Worm (Caenorhabditis elegans) whole organism, L1 larva: Measurements from ENCODE around the gene jun-1.
A peak's percentile ranks its signal among the peaks of the same experiment; 100 is the strongest.

Experiments used
- C16A3.4 ChIP-seq: fragments of 150-350 bp; optimal IDR thresholded peaks from 2 replicates; lab custom pipeline; 2014; ENCODE audit warnings: missing biosample characterization, missing genetic modification characterization
- C34B4.2 ChIP-seq: sonication (generic microtip); optimal IDR thresholded peaks from 2 replicates; lab custom pipeline; 2017; ENCODE audit warnings: mild to moderate bottlenecking, missing genetic modification characterization, missing compliant biosample characterization
- F16B12.6 ChIP-seq: fragments of 150-350 bp; optimal IDR thresholded peaks from 2 replicates; lab custom pipeline; 2014; ENCODE audit warnings: missing biosample characterization, missing genetic modification characterization
- Y116A8C.19 ChIP-seq: sonication (generic microtip); optimal IDR thresholded peaks from 2 replicates; lab custom pipeline; 2016; ENCODE audit warnings: missing compliant biosample characterization, missing genetic modification characterization, borderline replicate concordance
- alr-1 ChIP-seq: fragments of 200-800 bp; sonication (Bioruptor generic); optimal IDR thresholded peaks from 2 replicates; lab custom pipeline; 2018; ENCODE audit warnings: borderline replicate concordance, mild to moderate bottlenecking, missing genetic modification characterization, missing compliant biosample characterization
- aly-2 ChIP-seq: fragments of 150-350 bp; optimal IDR thresholded peaks from 2 replicates; lab custom pipeline; 2014; ENCODE audit warnings: missing biosample characterization, missing genetic modification characterization
- blmp-1 ChIP-seq: fragments of 150-350 bp; optimal IDR thresholded peaks from 2 replicates; lab custom pipeline; 2014; ENCODE audit warnings: missing biosample characterization, missing genetic modification characterization
- ceh-63 ChIP-seq: fragments of 200-800 bp; sonication (Bioruptor generic); optimal IDR thresholded peaks from 2 replicates; lab custom pipeline; 2018; ENCODE audit warnings: mild to moderate bottlenecking, missing genetic modification characterization, missing compliant biosample characterization
- ceh-8 ChIP-seq: fragments of 200-800 bp; sonication (Bioruptor generic); optimal IDR thresholded peaks from 2 replicates; lab custom pipeline; 2018; ENCODE audit warnings: mild to moderate bottlenecking, missing genetic modification characterization, moderate library complexity, missing compliant biosample characterization
- ceh-82 ChIP-seq, 3 experiments: fragments of 150-350 bp in 1 of 3; sonication (generic microtip) in 2 of 3; optimal IDR thresholded peaks; 2 replicates each; lab custom pipeline; 2014 to 2017; ENCODE audit warnings: missing biosample characterization in 3 of 3, missing genetic modification characterization in 3 of 3
- dsc-1 ChIP-seq: sonication (generic microtip); optimal IDR thresholded peaks from 2 replicates; lab custom pipeline; 2016; ENCODE audit warnings: mild to moderate bottlenecking, missing genetic modification characterization, missing compliant biosample characterization
- efl-3 ChIP-seq: fragments of 200-800 bp; sonication (Bioruptor generic); optimal IDR thresholded peaks from 2 replicates; lab custom pipeline; 2018; ENCODE audit warnings: mild to moderate bottlenecking, missing genetic modification characterization, missing compliant biosample characterization
- egl-13 ChIP-seq: sonication (generic microtip); optimal IDR thresholded peaks from 2 replicates; lab custom pipeline; 2016; ENCODE audit warnings: missing genotype, missing genetic modification reagents, missing genetic modification characterization, missing compliant biosample characterization
- egl-27 ChIP-seq, 2 experiments: fragments of 150-350 bp in 1 of 2; sonication (generic microtip); optimal IDR thresholded peaks; 3 replicates each; lab custom pipeline; 2017 to 2018; ENCODE audit warnings: missing biosample characterization in 2 of 2, missing genetic modification characterization in 2 of 2, missing genetic modification reagents in 2 of 2
- elt-3 ChIP-seq, 6 experiments: fragments of 150-350 bp in 1 of 6; sonication (generic microtip); optimal IDR thresholded peaks; 2 replicates each; lab custom pipeline; 2017 to 2018; ENCODE audit warnings: missing biosample characterization in 6 of 6, missing genetic modification characterization in 6 of 6, inconsistent platforms in 1 of 6
- fkh-4 ChIP-seq: sonication (generic microtip); optimal IDR thresholded peaks from 2 replicates; lab custom pipeline; 2016; ENCODE audit warnings: missing compliant biosample characterization, missing genetic modification characterization, borderline replicate concordance
- fkh-8 ChIP-seq: sonication (generic microtip); optimal IDR thresholded peaks from 2 replicates; lab custom pipeline; 2016; ENCODE audit warnings: mild to moderate bottlenecking, missing genetic modification characterization, missing compliant biosample characterization
- hpl-2 ChIP-seq: fragments of 150-350 bp; optimal IDR thresholded peaks from 2 replicates; lab custom pipeline; 2014; ENCODE audit warnings: missing biosample characterization, missing genetic modification reagents, missing genetic modification characterization
- irx-1 ChIP-seq: sonication (generic microtip); optimal IDR thresholded peaks from 2 replicates; lab custom pipeline; 2016; ENCODE audit warnings: missing genetic modification characterization, missing compliant biosample characterization
- isw-1 ChIP-seq: fragments of 200-800 bp; sonication (Bioruptor generic); IDR thresholded peaks from 2 replicates; pipeline ENCODE4 v1.3.6; 2022; ENCODE audit warnings: missing genetic modification characterization, missing compliant biosample characterization
- lin-13 ChIP-seq: fragments of 150-350 bp; optimal IDR thresholded peaks from 2 replicates; lab custom pipeline; 2014; ENCODE audit warnings: missing biosample characterization, missing genetic modification reagents, missing genetic modification characterization
- lin-14 ChIP-seq: fragments of 200-800 bp; sonication (Bioruptor generic); optimal IDR thresholded peaks from 2 replicates; lab custom pipeline; 2018; ENCODE audit warnings: mild to moderate bottlenecking, missing genetic modification characterization, moderate library complexity, missing compliant biosample characterization
- lin-15B ChIP-seq: fragments of 150-350 bp; sonication (generic microtip); optimal IDR thresholded peaks from 3 replicates; lab custom pipeline; 2014; ENCODE audit warnings: missing biosample characterization, missing genetic modification characterization
- lsy-2 ChIP-seq, 2 experiments: fragments of 150-350 bp; optimal IDR thresholded peaks; 2 replicates each; lab custom pipeline; 2014; ENCODE audit warnings: missing biosample characterization in 2 of 2, missing genetic modification characterization in 2 of 2
- mab-9 ChIP-seq: fragments of 200-800 bp; sonication (Bioruptor generic); IDR thresholded peaks from 2 replicates; pipeline ENCODE4 v1.3.6; 2022; ENCODE audit warnings: missing genetic modification reagents, missing genetic modification characterization, missing compliant biosample characterization
- mdl-1 ChIP-seq, 2 experiments: fragments of 150-350 bp; optimal IDR thresholded peaks; 2 replicates each; lab custom pipeline; 2014 to 2017; ENCODE audit warnings: missing biosample characterization in 2 of 2, missing genetic modification characterization in 2 of 2, inconsistent platforms in 1 of 2
- nhr-11 ChIP-seq: fragments of 150-350 bp; optimal IDR thresholded peaks from 2 replicates; lab custom pipeline; 2014; ENCODE audit warnings: missing biosample characterization, missing genetic modification characterization
- nhr-12 ChIP-seq: sonication (generic microtip); optimal IDR thresholded peaks from 2 replicates; lab custom pipeline; 2017; ENCODE audit warnings: missing biosample characterization, missing genetic modification characterization
- nhr-237 ChIP-seq: fragments of 150-350 bp; optimal IDR thresholded peaks from 2 replicates; lab custom pipeline; 2014; ENCODE audit warnings: missing biosample characterization, missing genetic modification characterization
- nhr-47 ChIP-seq: sonication (generic microtip); optimal IDR thresholded peaks from 2 replicates; lab custom pipeline; 2016; ENCODE audit warnings: mild to moderate bottlenecking, missing genetic modification characterization, moderate library complexity, missing compliant biosample characterization
- nhr-71 ChIP-seq: sonication (generic microtip); optimal IDR thresholded peaks from 2 replicates; lab custom pipeline; 2016; ENCODE audit warnings: mild to moderate bottlenecking, missing genetic modification characterization, moderate library complexity, missing compliant biosample characterization
- nhr-76 ChIP-seq: sonication (generic microtip); optimal IDR thresholded peaks from 2 replicates; lab custom pipeline; 2017; ENCODE audit warnings: missing biosample characterization, missing genetic modification characterization
- nhr-77 ChIP-seq: fragments of 150-350 bp; optimal IDR thresholded peaks from 2 replicates; lab custom pipeline; 2014; ENCODE audit warnings: missing biosample characterization, missing genetic modification characterization
- nhr-84 ChIP-seq: sonication (generic microtip); optimal IDR thresholded peaks from 2 replicates; lab custom pipeline; 2017; ENCODE audit warnings: missing biosample characterization, missing genetic modification characterization
- nhr-85 ChIP-seq: sonication (generic microtip); peaks from one replicate; lab custom pipeline; 2016; ENCODE audit warnings: missing genetic modification characterization, inconsistent platforms, missing compliant biosample characterization
- nhr-90 ChIP-seq: sonication (generic microtip); optimal IDR thresholded peaks from 2 replicates; lab custom pipeline; 2016; ENCODE audit warnings: mild to moderate bottlenecking, missing genetic modification characterization, missing compliant biosample characterization; ENCODE audit not compliant: poor library complexity
- pag-3 ChIP-seq: sonication (generic microtip); optimal IDR thresholded peaks from 2 replicates; lab custom pipeline; 2017; ENCODE audit warnings: missing genetic modification characterization, mild to moderate bottlenecking, missing compliant biosample characterization, antibody characterized with exemption, borderline replicate concordance; ENCODE audit not compliant: insufficient read depth
- pax-3 ChIP-seq: fragments of 200-800 bp; sonication (Bioruptor generic); optimal IDR thresholded peaks from 2 replicates; lab custom pipeline; 2018; ENCODE audit warnings: mild to moderate bottlenecking, missing genetic modification characterization, moderate library complexity, missing compliant biosample characterization
- pqm-1 ChIP-seq: sonication (generic microtip); optimal IDR thresholded peaks from 3 replicates; lab custom pipeline; 2017; ENCODE audit warnings: missing biosample characterization, missing genetic modification characterization
- rnt-1 ChIP-seq: sonication (generic microtip); optimal IDR thresholded peaks from 2 replicates; lab custom pipeline; 2016; ENCODE audit warnings: mild to moderate bottlenecking, missing genetic modification characterization, moderate library complexity, missing compliant biosample characterization
- sox-4 ChIP-seq: sonication (generic microtip); optimal IDR thresholded peaks from 2 replicates; lab custom pipeline; 2016; ENCODE audit warnings: missing genetic modification characterization, missing compliant biosample characterization
- swsn-7 ChIP-seq: sonication (generic microtip); optimal IDR thresholded peaks from 2 replicates; lab custom pipeline; 2016; ENCODE audit warnings: missing genetic modification characterization, missing compliant biosample characterization
- tlp-1 ChIP-seq: fragments of 150-350 bp; optimal IDR thresholded peaks from 2 replicates; lab custom pipeline; 2014; ENCODE audit warnings: missing biosample characterization, missing genetic modification characterization
- unc-30 ChIP-seq: sonication (generic microtip); optimal IDR thresholded peaks from 2 replicates; lab custom pipeline; 2017; ENCODE audit warnings: missing biosample characterization, missing genetic modification characterization
- unc-86 ChIP-seq: sonication (generic microtip); optimal IDR thresholded peaks from 2 replicates; lab custom pipeline; 2016; ENCODE audit warnings: missing genetic modification characterization, missing compliant biosample characterization
- unc-98 ChIP-seq: fragments of 200-800 bp; sonication (Bioruptor generic); IDR thresholded peaks from 2 replicates; pipeline ENCODE4 v1.3.6; 2022; ENCODE audit warnings: missing genetic modification characterization, missing compliant biosample characterization
- vab-15 ChIP-seq: sonication (generic microtip); optimal IDR thresholded peaks from 2 replicates; lab custom pipeline; 2017; ENCODE audit warnings: missing genotype, mild to moderate bottlenecking, missing genetic modification characterization, missing compliant biosample characterization
- ztf-4 ChIP-seq: fragments of 150-350 bp; optimal IDR thresholded peaks from 2 replicates; lab custom pipeline; 2014; ENCODE audit warnings: missing biosample characterization, missing genetic modification characterization

The jun-1 gene

DNA sequence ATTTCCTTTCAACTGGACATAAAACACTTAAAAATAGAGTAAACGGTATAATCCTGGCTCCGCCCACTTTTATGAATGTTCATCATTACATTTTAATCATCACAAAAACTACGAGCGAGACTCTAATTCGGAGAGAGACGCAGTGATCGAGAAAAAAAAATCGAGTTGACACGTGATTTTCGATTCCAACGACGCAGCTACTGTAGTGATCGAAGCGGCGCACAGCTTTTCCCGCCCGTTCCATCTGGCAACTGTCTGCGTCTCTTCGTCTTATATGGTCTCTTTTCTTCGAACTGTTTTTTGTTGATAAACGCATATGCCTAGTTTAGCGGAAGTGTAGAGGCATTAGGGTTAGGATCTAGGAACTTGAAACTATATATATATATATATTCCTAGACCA, 802 bp downstream of the jun-1 start (continued):
- TF ChIP-seq C34B4.2 (tag; lab: Kevin White, UChicago) (no peak), egl-13 (tag; lab: Kevin White, UChicago) (no peak), unc-30 (no peak), ceh-82 (tag; optimal IDR thresholded peaks at IDR 0.05; lab: Kevin White, UChicago) (no peak), rnt-1 (tag; lab: Kevin White, UChicago) (no peak), isw-1 (no peak), fkh-4 (tag; lab: Kevin White, UChicago) (no peak), lin-13 (GFP tag; lab: Kevin White, UChicago) (no peak), ceh-8 (no peak), aly-2 (tag; lab: Kevin White, UChicago) (no peak), F16B12.6 (tag; lab: Kevin White, UChicago) (no peak), pag-3 (tag; lab: Kevin White, UChicago) (no peak), Y116A8C.19 (tag; lab: Kevin White, UChicago) (no peak), blmp-1 (tag; lab: Kevin White, UChicago) (peak; percentile 60), nhr-12 (tag; lab: Kevin White, UChicago) (no peak), pqm-1 (tag; lab: Kevin White, UChicago) (no peak), tlp-1 (tag; lab: Kevin White, UChicago) (no peak), nhr-71 (peak; percentile 19), dsc-1 (tag; lab: Kevin White, UChicago) (no peak), sox-4 (tag; lab: Kevin White, UChicago) (no peak), unc-98 (GFP tag; lab: Robert Waterston, UW) (no peak), swsn-7 (no peak), vab-15 (tag; lab: Kevin White, UChicago) (no peak), lsy-2 (tag; optimal IDR thresholded peaks at IDR 0.05; lab: Kevin White, UChicago) (peak; percentile 3 to 54), irx-1 (tag; lab: Kevin White, UChicago) (no peak), egl-27 (tag; optimal IDR thresholded peaks at IDR 0.05; lab: Kevin White, UChicago) (no peak), C16A3.4 (no peak), ztf-4 (peak; percentile 9), unc-86 (no peak), nhr-47 (no peak), mdl-1 (tag; optimal IDR thresholded peaks at IDR 0.05; lab: Kevin White, UChicago) (peak in 1 of 2 experiments; percentile 9), nhr-77 (no peak)

DNA sequence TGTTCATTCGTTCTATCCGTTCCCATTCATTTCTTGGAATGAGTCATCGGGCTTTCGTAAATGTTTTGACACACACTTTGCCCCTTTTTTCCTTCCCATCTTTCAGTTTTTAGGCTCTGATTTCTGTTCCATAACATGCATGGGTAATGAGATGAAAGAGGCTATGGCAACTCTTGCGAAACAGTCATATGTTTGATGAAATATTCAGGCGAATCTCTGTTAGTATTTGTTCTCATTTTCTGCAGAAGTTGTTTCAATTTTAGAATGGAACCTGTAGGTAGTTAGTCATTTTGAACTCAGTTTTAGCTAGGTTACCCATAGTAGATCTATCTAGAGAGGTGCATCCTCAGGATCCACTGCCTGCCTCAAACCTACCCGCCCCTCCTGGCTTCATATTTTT, 2.0 kb downstream of the jun-1 start:
- TF ChIP-seq efl-3 (no peak), nhr-85 (tag; lab: Kevin White, UChicago) (peak; percentile 34), lin-15B (tag; lab: Kevin White, UChicago) (no peak), alr-1 (no peak), elt-3 (tag; optimal IDR thresholded peaks at IDR 0.05; lab: Kevin White, UChicago) (no peak)

DNA sequence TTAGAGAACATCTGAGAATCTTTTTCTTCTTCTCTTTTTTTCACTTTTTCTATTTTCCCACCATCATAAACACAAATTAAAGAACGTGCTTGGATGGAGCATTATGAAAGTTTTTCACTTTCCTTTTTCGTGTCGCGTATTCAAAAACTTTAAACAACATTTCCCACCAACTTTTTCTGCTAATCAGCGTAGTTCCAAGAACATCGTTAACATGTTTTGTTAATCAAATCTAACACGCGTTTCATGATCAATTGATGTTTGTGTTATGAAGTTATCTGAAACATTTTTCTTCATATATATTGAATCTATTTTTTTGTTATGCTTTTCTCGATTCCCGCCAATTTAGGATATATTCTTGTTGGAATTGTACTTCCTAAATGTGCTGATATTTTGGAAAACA, 2.7 kb downstream of the jun-1 start:
- TF ChIP-seq ceh-8 (no peak), blmp-1 (tag; lab: Kevin White, UChicago) (no peak), fkh-8 (tag; lab: Kevin White, UChicago) (peak; percentile 86), nhr-237 (tag; lab: Kevin White, UChicago) (no peak), nhr-71 (peak; percentile 76), mab-9 (GFP tag; lab: Robert Waterston, UW) (no peak), irx-1 (tag; lab: Kevin White, UChicago) (no peak), nhr-76 (tag; lab: Kevin White, UChicago) (no peak), hpl-2 (no peak), sox-4 (tag; lab: Kevin White, UChicago) (peak; percentile 4), ceh-63 (GFP tag; lab: Kevin White, UChicago) (no peak), C34B4.2 (tag; lab: Kevin White, UChicago) (no peak), nhr-11 (tag; lab: Kevin White, UChicago) (peak; percentile 25), nhr-90 (no peak), nhr-84 (tag; lab: Kevin White, UChicago) (no peak), egl-13 (tag; lab: Kevin White, UChicago) (no peak), pqm-1 (tag; lab: Kevin White, UChicago) (no peak), nhr-47 (peak; percentile 64), lin-14 (GFP tag; lab: Kevin White, UChicago) (peak; percentile 47), pax-3 (tag; lab: Kevin White, UChicago) (no peak)
